Worm (Caenorhabditis elegans) whole organism, young adult: ENCODE data around the gene nhr-35.

Source experiments
- B0035.1 ChIP-seq: sonication (generic microtip); optimal IDR thresholded peaks from 2 replicates; lab custom pipeline; 2016; ENCODE audit warnings: missing genetic modification characterization, mild to moderate bottlenecking, missing compliant biosample characterization, missing genotype, missing genetic modification reagents
- F10E7.11 ChIP-seq: sonication (generic microtip); optimal IDR thresholded peaks from 2 replicates; lab custom pipeline; 2017; ENCODE audit warnings: mild to moderate bottlenecking, missing genetic modification characterization, moderate library complexity, missing compliant biosample characterization
- F22D6.2 ChIP-seq: sonication (generic microtip); optimal IDR thresholded peaks from 2 replicates; lab custom pipeline; 2016; ENCODE audit warnings: mild to moderate bottlenecking, missing genetic modification characterization, missing compliant biosample characterization
- F49E8.2 ChIP-seq: sonication (generic microtip); optimal IDR thresholded peaks from 3 replicates; lab custom pipeline; 2017; ENCODE audit warnings: missing genetic modification characterization, mild to moderate bottlenecking, missing compliant biosample characterization, antibody characterized with exemption, moderate library complexity; ENCODE audit not compliant: insufficient read depth
- Y53G8AR.9 ChIP-seq: fragments of 200-800 bp; sonication (Bioruptor generic); conservative IDR thresholded peaks from 2 replicates; pipeline ENCODE4 v1.3.6; 2022; ENCODE audit warnings: missing genetic modification reagents, missing genetic modification characterization, missing compliant biosample characterization
- aptf-2 ChIP-seq: fragments of 200-800 bp; sonication (Bioruptor generic); conservative IDR thresholded peaks from 2 replicates; pipeline ENCODE4 v1.3.6; 2022; ENCODE audit warnings: missing genetic modification reagents, missing genetic modification characterization, missing compliant biosample characterization
- attf-5 ChIP-seq: fragments of 200-800 bp; sonication (Bioruptor generic); optimal IDR thresholded peaks from 2 replicates; lab custom pipeline; 2018; ENCODE audit warnings: mild to moderate bottlenecking, missing genetic modification characterization, missing compliant biosample characterization
- cebp-1 ChIP-seq, 2 experiments: fragments of 200-800 bp in 1 of 2; sonication (Bioruptor generic) in 1 of 2; sonication (generic microtip) in 1 of 2; IDR thresholded peaks in 1 of 2; optimal IDR thresholded peaks in 1 of 2; 2 replicates each; pipeline versions ENCODE4 v1.3.6 to Lab custom; 2017 to 2022; ENCODE audit warnings: missing compliant biosample characterization in 2 of 2, missing genetic modification characterization in 2 of 2, mild to moderate bottlenecking in 1 of 2, missing genetic modification reagents in 1 of 2, moderate library complexity in 1 of 2
- ceh-91 ChIP-seq: fragments of 200-800 bp; sonication (Bioruptor generic); IDR thresholded peaks from 2 replicates; pipeline ENCODE4 v1.3.6; 2022; ENCODE audit warnings: missing genetic modification reagents, missing genetic modification characterization, missing compliant biosample characterization
- dox-1 ChIP-seq: fragments of 200-800 bp; sonication (Bioruptor generic); IDR thresholded peaks from 2 replicates; pipeline ENCODE4 v1.3.6; 2022; ENCODE audit warnings: missing genetic modification reagents, missing genetic modification characterization, missing compliant biosample characterization
- dpl-1 ChIP-seq: fragments of 150-350 bp; optimal IDR thresholded peaks from 2 replicates; lab custom pipeline; 2014; ENCODE audit warnings: missing biosample characterization, missing genetic modification reagents, missing genetic modification characterization
- egl-18 ChIP-seq: fragments of 200-800 bp; sonication (Bioruptor generic); IDR thresholded peaks from 2 replicates; pipeline ENCODE4 v1.3.6; 2022; ENCODE audit warnings: missing genetic modification reagents, missing genetic modification characterization, missing compliant biosample characterization
- egrh-3 ChIP-seq: fragments of 200-800 bp; sonication (Bioruptor generic); IDR thresholded peaks from 2 replicates; pipeline ENCODE4 v1.3.6; 2022; ENCODE audit warnings: missing genetic modification reagents, missing genetic modification characterization, missing compliant biosample characterization
- fkh-3 ChIP-seq: sonication (generic microtip); optimal IDR thresholded peaks from 2 replicates; lab custom pipeline; 2016; ENCODE audit warnings: mild to moderate bottlenecking, missing genetic modification characterization, missing compliant biosample characterization
- hmg-1.2 ChIP-seq: fragments of 200-800 bp; sonication (Bioruptor generic); IDR thresholded peaks from 2 replicates; pipeline ENCODE4 v1.3.6; 2022; ENCODE audit warnings: missing genetic modification reagents, missing genetic modification characterization, missing compliant biosample characterization
- hrde-1 ChIP-seq: sonication (generic microtip); optimal IDR thresholded peaks from 2 replicates; lab custom pipeline; 2016; ENCODE audit warnings: missing genetic modification characterization, mild to moderate bottlenecking, missing compliant biosample characterization, moderate library complexity, missing genotype, missing genetic modification reagents, borderline replicate concordance
- lin-35 ChIP-seq, 3 experiments: fragments of 150-350 bp in 2 of 3; sonication (generic microtip) in 1 of 3; optimal IDR thresholded peaks; 2 replicates each; lab custom pipeline; 2014 to 2018; ENCODE audit warnings: missing biosample characterization in 3 of 3, missing genetic modification characterization in 3 of 3, missing genetic modification reagents in 3 of 3
- lsy-27 ChIP-seq: sonication (generic microtip); optimal IDR thresholded peaks from 2 replicates; lab custom pipeline; 2017; ENCODE audit warnings: missing genetic modification characterization, mild to moderate bottlenecking, missing compliant biosample characterization, antibody characterized with exemption, missing genotype, borderline replicate concordance; ENCODE audit not compliant: insufficient read depth
- madf-3 ChIP-seq: fragments of 200-800 bp; sonication (Bioruptor generic); IDR thresholded peaks from 2 replicates; pipeline ENCODE4 v1.3.6; 2022; ENCODE audit warnings: missing genetic modification reagents, missing genetic modification characterization, missing compliant biosample characterization
- mxl-1 ChIP-seq: sonication (generic microtip); optimal IDR thresholded peaks from 2 replicates; lab custom pipeline; 2016; ENCODE audit warnings: missing genetic modification characterization, missing compliant biosample characterization
- nfyb-1 ChIP-seq: fragments of 200-800 bp; sonication (Bioruptor generic); IDR thresholded peaks from 2 replicates; pipeline ENCODE4 v1.3.6; 2022; ENCODE audit warnings: missing genetic modification reagents, missing genetic modification characterization, missing compliant biosample characterization
- nhr-27 ChIP-seq: fragments of 200-800 bp; sonication (Bioruptor generic); optimal IDR thresholded peaks from 2 replicates; lab custom pipeline; 2018; ENCODE audit warnings: mild to moderate bottlenecking, missing genetic modification characterization, moderate library complexity, missing compliant biosample characterization
- nhr-80 ChIP-seq: sonication (generic microtip); optimal IDR thresholded peaks from 2 replicates; lab custom pipeline; 2016; ENCODE audit warnings: missing genetic modification characterization, missing compliant biosample characterization
- rec-8 ChIP-seq, 2 experiments: sonication (generic microtip); optimal IDR thresholded peaks; 2 replicates each; lab custom pipeline; 2016; ENCODE audit warnings: mild to moderate bottlenecking in 2 of 2, missing genetic modification characterization in 2 of 2, missing genetic modification reagents in 2 of 2, missing genotype in 2 of 2, missing biosample characterization in 1 of 2, missing compliant biosample characterization in 1 of 2, moderate library complexity in 1 of 2
- rpc-1 ChIP-seq, 2 experiments: fragments of 150-350 bp in 1 of 2; sonication (generic microtip) in 1 of 2; optimal IDR thresholded peaks; 2 replicates each; lab custom pipeline; 2014 to 2018; ENCODE audit warnings: missing biosample characterization in 1 of 2, missing genetic modification characterization in 1 of 2, missing genetic modification reagents in 1 of 2, missing genotype in 1 of 2
- snpc-1.3 ChIP-seq: sonication (generic microtip); optimal IDR thresholded peaks from 2 replicates; lab custom pipeline; 2017; ENCODE audit warnings: missing genetic modification characterization, mild to moderate bottlenecking, missing compliant biosample characterization, antibody characterized with exemption, moderate library complexity, missing genotype, missing genetic modification reagents; ENCODE audit not compliant: insufficient read depth
- snpc-3.4 ChIP-seq: sonication (generic microtip); optimal IDR thresholded peaks from 2 replicates; lab custom pipeline; 2017; ENCODE audit warnings: missing genetic modification characterization, mild to moderate bottlenecking, missing compliant biosample characterization, antibody characterized with exemption, moderate library complexity, missing genotype, missing genetic modification reagents
- tbx-9 ChIP-seq: sonication (generic microtip); optimal IDR thresholded peaks from 2 replicates; lab custom pipeline; 2016; ENCODE audit warnings: borderline replicate concordance, missing genetic modification characterization, inconsistent platforms, missing compliant biosample characterization
- unc-130 ChIP-seq: sonication (generic microtip); optimal IDR thresholded peaks from 2 replicates; lab custom pipeline; 2016; ENCODE audit warnings: missing genetic modification reagents, missing genetic modification characterization, missing compliant biosample characterization
- zim-3 ChIP-seq: sonication (generic microtip); optimal IDR thresholded peaks from 2 replicates; lab custom pipeline; 2017; ENCODE audit warnings: mild to moderate bottlenecking, missing genetic modification characterization, moderate library complexity, missing compliant biosample characterization
- ztf-22 ChIP-seq: fragments of 200-800 bp; sonication (Bioruptor generic); optimal IDR thresholded peaks from 2 replicates; lab custom pipeline; 2018; ENCODE audit warnings: mild to moderate bottlenecking, missing genetic modification characterization, moderate library complexity, missing compliant biosample characterization
- ztf-28 ChIP-seq: fragments of 200-800 bp; sonication (Bioruptor generic); IDR thresholded peaks from 2 replicates; pipeline ENCODE4 v1.3.6; 2022; ENCODE audit warnings: missing genetic modification reagents, missing genetic modification characterization, missing compliant biosample characterization

nhr-35 gene

DNA sequence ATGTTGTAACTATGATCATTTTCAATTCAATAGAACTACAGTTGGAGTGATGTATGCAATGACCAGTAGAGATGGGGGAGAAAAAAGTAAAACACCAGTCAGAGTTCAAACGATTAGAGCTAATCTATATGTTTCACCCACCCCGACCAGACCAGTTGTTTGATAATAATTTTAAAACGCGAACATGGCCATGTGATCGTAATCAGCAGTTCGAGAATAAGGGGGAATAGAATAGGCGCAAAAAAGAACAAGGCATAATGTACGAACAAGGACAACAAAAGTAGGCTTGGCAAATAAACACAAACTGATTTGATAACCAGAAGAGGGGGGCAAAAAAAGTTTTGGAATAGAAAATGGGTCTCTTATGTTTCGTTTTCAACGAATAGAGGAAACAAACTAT lies 34.4 kb upstream of the nhr-35 start:
- TF ChIP-seq attf-5 (GFP tag; lab: Kevin White, UChicago), result peak; percentile 26
- peak; percentile 87 for TF ChIP-seq nhr-80 (tag; lab: Kevin White, UChicago)
- no peak for TF ChIP-seq cebp-1 (GFP tag; IDR thresholded peaks at IDR 0.05; lab: Robert Waterston, UW)
- TF ChIP-seq cebp-1 (tag; optimal IDR thresholded peaks at IDR 0.05; lab: Kevin White, UChicago), result peak; percentile 30
- TF ChIP-seq unc-130 (GFP tag; lab: Kevin White, UChicago), result no peak
- peak; percentile 45; the same call in 1 of the 2 replicates for TF ChIP-seq dox-1
- TF ChIP-seq nfyb-1 (GFP tag; lab: Robert Waterston, UW), result no peak
- TF ChIP-seq snpc-1.3 (tag; lab: Kevin White, UChicago), result no peak
- no peak for TF ChIP-seq B0035.1 (tag; lab: Kevin White, UChicago)

DNA sequence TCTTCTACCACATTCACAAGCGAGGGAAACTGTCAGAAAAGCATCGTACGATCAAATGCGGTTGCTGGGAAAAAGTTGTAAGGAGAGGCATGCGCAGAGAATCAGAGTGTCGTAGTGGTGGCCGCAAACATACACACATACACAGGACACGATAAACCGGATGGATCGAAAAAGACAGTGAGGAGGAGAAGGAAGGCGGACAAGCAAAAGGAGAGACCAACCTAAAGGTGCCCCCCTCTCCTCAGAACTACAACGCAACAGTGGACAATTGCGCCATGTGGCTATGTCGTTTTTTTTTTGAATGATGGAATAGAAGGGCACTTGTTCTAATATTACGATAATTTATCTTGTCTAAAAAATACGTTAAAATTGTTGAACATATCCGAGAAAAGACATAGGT lies 34.0 kb upstream of the nhr-35 start:
- TF ChIP-seq lin-35 (GFP tag; optimal IDR thresholded peaks at IDR 0.05; lab: Kevin White, UChicago) (no peak), nhr-80 (tag; lab: Kevin White, UChicago) (peak; percentile 2)

DNA sequence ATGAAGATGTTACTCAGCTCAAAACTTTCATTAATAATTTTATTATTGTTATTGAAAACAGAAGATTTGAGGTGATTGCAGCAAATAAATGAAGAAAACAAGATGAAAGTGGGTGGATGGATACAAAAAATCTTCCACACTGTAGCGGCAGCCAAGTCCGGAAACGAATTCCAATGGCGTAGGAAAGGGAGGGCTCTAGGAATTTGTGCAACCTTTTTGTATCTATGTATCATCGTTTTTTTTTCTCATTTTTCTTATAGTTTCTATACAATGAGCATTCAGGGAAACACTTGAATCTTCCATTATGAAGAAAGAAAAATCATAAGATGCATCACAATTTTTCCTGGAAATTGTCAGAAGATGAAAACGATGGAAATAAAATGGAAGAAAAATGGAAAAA lies 32.0 kb upstream of the nhr-35 start:
- TF ChIP-seq hmg-1.2 (GFP tag; lab: Robert Waterston, UW) (no peak), ztf-28 (GFP tag; lab: Robert Waterston, UW) (no peak), fkh-3 (tag; lab: Kevin White, UChicago) (no peak), rec-8 (tag; optimal IDR thresholded peaks at IDR 0.05; lab: Kevin White, UChicago) (no peak), rpc-1 (optimal IDR thresholded peaks at IDR 0.05; lab: Kevin White, UChicago) (no peak), rpc-1 (tag; optimal IDR thresholded peaks at IDR 0.05; lab: Kevin White, UChicago) (no peak), ztf-22 (GFP tag; lab: Kevin White, UChicago) (no peak), mxl-1 (tag; lab: Kevin White, UChicago) (no peak), attf-5 (GFP tag; lab: Kevin White, UChicago) (no peak), egl-18 (no peak), F10E7.11 (tag; lab: Kevin White, UChicago) (no peak), snpc-3.4 (tag; lab: Kevin White, UChicago) (no peak), unc-130 (GFP tag; lab: Kevin White, UChicago) (no peak), Y53G8AR.9 (no peak)

- TF ChIP-seq tbx-9 (tag; lab: Kevin White, UChicago) (no peak), lin-35 (GFP tag; optimal IDR thresholded peaks at IDR 0.05; lab: Kevin White, UChicago) (no peak), lsy-27 (no peak), F49E8.2 (tag; lab: Kevin White, UChicago) (no peak), ceh-91 (no peak), F22D6.2 (tag; lab: Kevin White, UChicago) (no peak), dpl-1 (no peak), zim-3 (tag; lab: Kevin White, UChicago) (no peak), egrh-3 (no peak), aptf-2 (GFP tag; lab: Robert Waterston, UW) (no peak), hrde-1 (tag; lab: Kevin White, UChicago) (no peak), madf-3 (no peak), nhr-27 (tag; lab: Kevin White, UChicago) (no peak)
Observed at ce11 chrX:4502039-4502438, 30.5 kb upstream of the nhr-35 start.
